Worm (Caenorhabditis elegans): ENCODE measurements around the gene lgc-53.
A peak's percentile ranks its signal among the peaks of the same experiment; 100 is the strongest.

The lgc-53 gene

DNA sequence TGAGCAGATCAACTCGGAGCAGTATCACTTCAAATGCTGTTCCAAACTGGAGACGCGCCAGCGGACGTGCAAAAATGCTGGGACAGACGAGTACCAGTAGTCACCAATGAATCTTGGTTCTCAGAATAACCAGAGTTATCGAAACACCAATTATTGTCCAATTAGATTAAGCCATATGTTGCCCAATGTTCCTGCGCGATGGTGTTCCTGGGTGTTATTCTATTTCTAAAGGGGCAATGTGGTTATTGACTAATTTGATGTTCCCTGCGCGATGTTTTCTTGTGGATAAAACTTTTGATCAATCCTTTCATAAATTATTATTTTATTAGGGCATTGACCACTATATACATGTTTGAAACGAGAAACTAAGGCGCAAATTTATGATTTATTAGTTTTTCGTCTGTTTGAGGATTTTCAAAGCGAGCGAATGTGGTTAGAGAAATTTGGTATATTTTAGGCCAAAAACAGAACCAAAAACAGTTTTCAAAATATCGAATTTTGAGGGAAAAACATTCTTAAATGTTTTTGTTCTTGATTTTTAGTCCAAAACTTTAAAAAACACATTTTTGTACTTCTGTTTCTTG, 29.5 kb upstream of the lgc-53 start (continued):
- TF ChIP-seq zfp-3 (GFP tag; conservative IDR thresholded peaks at IDR 0.05) (peak; percentile 97), zip-2 (tag; optimal IDR thresholded peaks at IDR 0.05) (peak; percentile 96), fkh-10 (GFP tag; optimal IDR thresholded peaks at IDR 0.05) (peak; percentile 99), zag-1 (tag; optimal IDR thresholded peaks at IDR 0.05) (peak; percentile 94), unc-62 (GFP tag; optimal IDR thresholded peaks at IDR 0.05 in 1 of 2) (peak; percentile 65 to 100), unc-62 (tag; optimal IDR thresholded peaks at IDR 0.05) (peak; percentile 73), nhr-28 (tag; optimal IDR thresholded peaks at IDR 0.05) (peak; percentile 91), lin-38 (GFP tag; IDR thresholded peaks at IDR 0.05) (peak; percentile 87), pqm-1 (tag; optimal IDR thresholded peaks at IDR 0.05) (peak; percentile 63), dpl-1 (GFP tag; optimal IDR thresholded peaks at IDR 0.05) (peak; percentile 73), F44E2.7 (GFP tag; IDR thresholded peaks at IDR 0.05) (no peak), dmd-6 (GFP tag; IDR thresholded peaks at IDR 0.05) (peak; percentile 98), spr-1 (tag; optimal IDR thresholded peaks at IDR 0.05) (peak; percentile 97), vab-7 (GFP tag; IDR thresholded peaks at IDR 0.05) (peak; percentile 96), aly-2 (tag; optimal IDR thresholded peaks at IDR 0.05) (no peak), duxl-1 (tag; optimal IDR thresholded peaks at IDR 0.05; ENCODE audit: poor library complexity) (peak; percentile 99), F37D6.2 (tag; optimal IDR thresholded peaks at IDR 0.05) (peak; percentile 98), ceh-62 (tag; optimal IDR thresholded peaks at IDR 0.05) (no peak), T26A8.4 (GFP tag; IDR thresholded peaks at IDR 0.05) (peak; percentile 99), ceh-44 (GFP tag; IDR thresholded peaks at IDR 0.05) (peak; percentile 55; the same call in 1 of the 2 replicates), lin-29 (GFP tag; IDR thresholded peaks at IDR 0.05) (peak; percentile 95), snpc-4 (tag; optimal IDR thresholded peaks at IDR 0.05) (peak; percentile 64), ztf-11 (tag; optimal IDR thresholded peaks at IDR 0.05) (peak; percentile 87), unc-130 (GFP tag; optimal IDR thresholded peaks at IDR 0.05) (peak; percentile 50), madf-9 (GFP tag; conservative IDR thresholded peaks at IDR 0.05) (peak; percentile 98), lin-15B (tag; optimal IDR thresholded peaks at IDR 0.05) (peak; percentile 38), attf-4 (tag; optimal IDR thresholded peaks at IDR 0.05) (peak; percentile 60), unc-39 (tag; optimal IDR thresholded peaks at IDR 0.05) (no peak), ceh-28 (tag; optimal IDR thresholded peaks at IDR 0.05) (peak; percentile 96), mdt-29 (GFP tag; IDR thresholded peaks at IDR 0.05) (peak; percentile 89), ceh-20 (GFP tag; IDR thresholded peaks at IDR 0.05) (peak; percentile 97), R02D3.7 (tag; optimal IDR thresholded peaks at IDR 0.05) (no peak), D1046.2 (GFP tag; IDR thresholded peaks at IDR 0.05) (peak; percentile 88), Y75B8A.6 (GFP tag; IDR thresholded peaks at IDR 0.05) (peak; percentile 85; the same call in 1 of the 2 replicates), zip-11 (GFP tag; IDR thresholded peaks at IDR 0.05) (no peak; the same call in 1 of the 2 replicates), mdl-1 (tag; optimal IDR thresholded peaks at IDR 0.05) (peak; percentile 90 to 93), ZK337.2 (GFP tag; IDR thresholded peaks at IDR 0.05) (peak; percentile 87), daf-12 (tag; optimal IDR thresholded peaks at IDR 0.05) (peak; percentile 15), spr-3 (GFP tag; optimal IDR thresholded peaks at IDR 0.05) (peak; percentile 95), nhr-48 (tag; optimal IDR thresholded peaks at IDR 0.05) (peak; percentile 97), mxl-2 (GFP tag; conservative IDR thresholded peaks at IDR 0.05) (peak; percentile 87), dmd-9 (GFP tag; IDR thresholded peaks at IDR 0.05) (peak; percentile 82; the same call in 1 of the 2 replicates), daf-19 (GFP tag; conservative IDR thresholded peaks at IDR 0.05) (peak; percentile 94), egl-27 (tag; optimal IDR thresholded peaks at IDR 0.05) (no peak), nhr-6 (tag; optimal IDR thresholded peaks at IDR 0.05) (peak; percentile 98), nhr-237 (tag; optimal IDR thresholded peaks at IDR 0.05) (peak; percentile 93), nhr-42 (GFP tag; IDR thresholded peaks at IDR 0.05) (peak; percentile 99), pha-4 (GFP tag; IDR thresholded peaks at IDR 0.05) (peak; percentile 96), pha-4 (tag; optimal IDR thresholded peaks at IDR 0.05) (peak; percentile 97), lin-13 (GFP tag; optimal IDR thresholded peaks at IDR 0.05) (peak; percentile 97), cey-2 (tag; optimal IDR thresholded peaks at IDR 0.05; ENCODE audit: borderline replicate concordance, insufficient read depth) (peak; percentile 45), ctbp-1 (GFP tag; IDR thresholded peaks at IDR 0.05) (peak; percentile 97)
